Worm (Caenorhabditis elegans) whole organism, L4/young adult: ENCODE results near the gene lpl-1.

Experiments used
- W03F9.2 ChIP-seq: fragments of 150-350 bp; optimal IDR thresholded peaks from 2 replicates; lab custom pipeline; 2014; ENCODE audit warnings: missing biosample characterization, missing genetic modification characterization
- dao-5 ChIP-seq: sonication (generic microtip); optimal IDR thresholded peaks from 2 replicates; lab custom pipeline; 2016; ENCODE audit warnings: missing genotype, missing genetic modification characterization, moderate library complexity, missing compliant biosample characterization
- him-1 ChIP-seq: sonication (generic microtip); optimal IDR thresholded peaks from 2 replicates; lab custom pipeline; 2016; ENCODE audit warnings: missing genotype, missing genetic modification reagents, missing genetic modification characterization, missing compliant biosample characterization

ce11 chrIV:9063518-9063917 is 30.3 kb downstream of the lpl-1 start:
- no peak for TF ChIP-seq dao-5
- no peak for TF ChIP-seq him-1
- no peak for TF ChIP-seq W03F9.2 (tag; lab: Kevin White, UChicago)
